Worm (Caenorhabditis elegans) whole organism, L2 larva: ENCODE measurements around the gene F44F4.3.

Experiments used
- snpc-4 ChIP-seq: fragments of 150-350 bp; optimal IDR thresholded peaks from 2 replicates; lab custom pipeline; 2014; ENCODE audit warnings: missing biosample characterization, missing genetic modification characterization
- ztf-11 ChIP-seq: sonication (generic microtip); optimal IDR thresholded peaks from 2 replicates; lab custom pipeline; 2017; ENCODE audit warnings: missing biosample characterization, missing genetic modification characterization

DNA sequence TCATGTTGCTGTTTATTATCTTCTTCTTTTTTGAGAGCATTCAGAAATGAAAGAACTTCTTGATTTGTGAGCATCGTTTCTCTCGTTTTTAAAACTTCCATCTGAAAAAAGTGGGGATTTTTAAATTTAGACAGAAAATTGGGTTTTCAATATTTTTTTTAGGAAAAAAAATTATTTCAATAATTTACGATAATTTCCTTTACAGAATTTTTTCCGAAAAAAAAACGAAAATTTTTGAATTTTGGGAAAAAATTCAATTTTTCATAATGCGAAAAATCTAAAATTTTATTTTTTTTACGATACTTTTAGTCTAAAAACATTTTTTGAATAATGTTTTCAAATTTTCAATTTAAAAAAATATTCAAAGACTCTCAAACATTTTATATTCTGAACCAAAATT lies 28.6 kb downstream of the F44F4.3 start, which contains the start of gene M106.7:
- TF ChIP-seq ztf-11 (tag; lab: Kevin White, UChicago), result no peak
- TF ChIP-seq snpc-4, result no peak
